Worm (Caenorhabditis elegans) whole organism, young adult: ENCODE results near the gene srz-54.

Source experiments
- K12H6.12 ChIP-seq: fragments of 200-800 bp; sonication (Bioruptor generic); optimal IDR thresholded peaks from 2 replicates; lab custom pipeline; 2018; ENCODE audit warnings: mild to moderate bottlenecking, missing genetic modification characterization, missing compliant biosample characterization
- ceh-100 ChIP-seq: fragments of 200-800 bp; sonication (Bioruptor generic); IDR thresholded peaks from 2 replicates; pipeline ENCODE4 v1.3.6; 2022; ENCODE audit warnings: missing genetic modification reagents, missing genetic modification characterization, missing compliant biosample characterization
- ceh-58 ChIP-seq: fragments of 200-800 bp; sonication (Bioruptor generic); IDR thresholded peaks from 2 replicates; pipeline ENCODE4 v1.3.6; 2022; ENCODE audit warnings: missing genetic modification characterization, missing compliant biosample characterization
- dpl-1 ChIP-seq: fragments of 150-350 bp; optimal IDR thresholded peaks from 2 replicates; lab custom pipeline; 2014; ENCODE audit warnings: missing biosample characterization, missing genetic modification reagents, missing genetic modification characterization
- efl-1 ChIP-seq: fragments of 150-350 bp; optimal IDR thresholded peaks from 2 replicates; lab custom pipeline; 2014; ENCODE audit warnings: missing biosample characterization, missing genetic modification reagents, missing genetic modification characterization
- gei-17 ChIP-seq: fragments of 200-800 bp; sonication (Bioruptor generic); optimal IDR thresholded peaks from 2 replicates; lab custom pipeline; 2018; ENCODE audit warnings: mild to moderate bottlenecking, missing genetic modification characterization, missing compliant biosample characterization
- hmg-20 ChIP-seq: fragments of 200-800 bp; sonication (Bioruptor generic); IDR thresholded peaks from 2 replicates; pipeline ENCODE4 v1.3.6; 2022; ENCODE audit warnings: missing genetic modification reagents, missing genetic modification characterization, missing compliant biosample characterization
- lin-26 ChIP-seq: fragments of 200-800 bp; sonication (Bioruptor generic); IDR thresholded peaks from 2 replicates; pipeline ENCODE4 v1.3.6; 2022; ENCODE audit warnings: missing genetic modification reagents, missing genetic modification characterization, missing compliant biosample characterization
- madf-8 ChIP-seq: fragments of 200-800 bp; sonication (Bioruptor generic); conservative IDR thresholded peaks from 2 replicates; pipeline ENCODE4 v1.3.6; 2022; ENCODE audit warnings: missing genetic modification reagents, missing genetic modification characterization, missing compliant biosample characterization
- rec-8 ChIP-seq, 2 experiments: sonication (generic microtip); optimal IDR thresholded peaks; 2 replicates each; lab custom pipeline; 2016; ENCODE audit warnings: mild to moderate bottlenecking in 2 of 2, missing genetic modification characterization in 2 of 2, missing genetic modification reagents in 2 of 2, missing genotype in 2 of 2, missing biosample characterization in 1 of 2, missing compliant biosample characterization in 1 of 2, moderate library complexity in 1 of 2
- snpc-3.4 ChIP-seq: sonication (generic microtip); optimal IDR thresholded peaks from 2 replicates; lab custom pipeline; 2017; ENCODE audit warnings: missing genetic modification characterization, mild to moderate bottlenecking, missing compliant biosample characterization, antibody characterized with exemption, moderate library complexity, missing genotype, missing genetic modification reagents
- unc-62 ChIP-seq: fragments of 150-350 bp; optimal IDR thresholded peaks from 2 replicates; lab custom pipeline; 2014; ENCODE audit warnings: missing biosample characterization, missing genetic modification reagents, missing genetic modification characterization
- zim-3 ChIP-seq: sonication (generic microtip); optimal IDR thresholded peaks from 2 replicates; lab custom pipeline; 2017; ENCODE audit warnings: mild to moderate bottlenecking, missing genetic modification characterization, moderate library complexity, missing compliant biosample characterization
- ztf-28 ChIP-seq: fragments of 200-800 bp; sonication (Bioruptor generic); IDR thresholded peaks from 2 replicates; pipeline ENCODE4 v1.3.6; 2022; ENCODE audit warnings: missing genetic modification reagents, missing genetic modification characterization, missing compliant biosample characterization

Gene srz-54

DNA sequence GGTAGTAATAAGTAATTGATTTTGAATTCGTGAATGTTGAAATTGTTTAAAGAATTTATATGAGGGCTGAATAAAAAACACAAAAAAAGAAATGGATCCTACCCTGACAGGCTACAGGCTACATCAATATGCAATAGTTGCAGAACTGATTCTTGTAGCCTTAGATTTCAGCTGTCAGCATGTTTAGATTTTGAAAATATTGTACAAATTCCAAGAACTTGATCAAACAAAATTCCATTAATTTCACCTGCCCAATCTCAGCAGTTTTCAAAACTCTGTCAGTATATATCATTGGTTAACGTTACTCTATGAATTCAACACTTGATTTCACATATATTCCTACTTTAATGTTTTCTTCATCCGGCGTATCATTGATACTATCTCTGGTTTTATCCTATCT, 50.0 kb downstream of the srz-54 start:
- TF ChIP-seq hmg-20 (GFP tag; lab: Robert Waterston, UW) (no peak), lin-26 (no peak), gei-17 (GFP tag; lab: Kevin White, UChicago) (no peak), ceh-58 (GFP tag; lab: Robert Waterston, UW) (no peak), rec-8 (tag; optimal IDR thresholded peaks at IDR 0.05; lab: Kevin White, UChicago) (no peak), efl-1 (GFP tag; lab: Kevin White, UChicago) (no peak), zim-3 (no peak), ceh-100 (GFP tag; lab: Robert Waterston, UW) (no peak), ztf-28 (no peak), madf-8 (GFP tag; lab: Robert Waterston, UW) (no peak), K12H6.12 (tag; lab: Kevin White, UChicago) (no peak), snpc-3.4 (no peak), dpl-1 (GFP tag; lab: Kevin White, UChicago) (no peak), unc-62 (GFP tag; lab: Kevin White, UChicago) (no peak)
- TF ChIP-seq, all 124 proteins: peak for 0
